Fruit fly (Drosophila melanogaster): ENCODE data around the gene CG32750.

Gene CG32750

dm6 chrX:6196339-6196738 is at the start of gene CG32750:
Gene CG32750 (minus strand): TSS chrX:6196439.
- TF ChIP-seq CG31627 (GFP tag; optimal IDR thresholded peaks at IDR 0.05) (no peak), Hr38 (GFP tag; optimal IDR thresholded peaks at IDR 0.05) (no peak), Lpt (GFP tag; optimal IDR thresholded peaks at IDR 0.05) (no peak)

dm6 chrX:6237015-6237414 is 40.8 kb upstream of the CG32750 start, which contains the start of gene CG14445:
Gene CG14445 (plus strand): TSS chrX:6237315.
- TF ChIP-seq fd59A (GFP tag; optimal IDR thresholded peaks at IDR 0.05) (no peak), CG3919 (GFP tag; optimal IDR thresholded peaks at IDR 0.05) (no peak)

DNA sequence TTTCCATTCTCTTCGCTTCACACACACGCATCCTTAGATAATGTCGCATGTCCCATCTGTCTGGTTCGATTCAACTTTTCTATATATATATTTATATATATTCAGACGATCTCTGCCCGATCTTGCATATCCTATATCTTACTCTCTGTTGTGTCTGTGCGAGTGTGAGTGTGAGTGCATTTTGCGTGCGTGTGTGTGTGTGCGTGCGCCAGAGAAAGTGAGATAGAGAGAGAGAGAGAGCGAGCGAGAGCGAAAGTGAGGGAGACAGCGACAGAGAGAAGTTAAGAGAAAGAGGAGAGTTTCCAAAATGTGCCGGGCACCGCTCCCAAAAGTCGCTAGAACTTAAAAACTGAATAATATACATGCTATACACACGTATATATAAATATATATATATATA is 35.5 kb upstream of the CG32750 start:
- TF ChIP-seq Smox (GFP tag; optimal IDR thresholded peaks at IDR 0.05): no peak

- TF ChIP-seq CG3032 (tag; optimal IDR thresholded peaks at IDR 0.05) (no peak), OdsH (GFP tag; optimal IDR thresholded peaks at IDR 0.05) (no peak), lz (GFP tag; optimal IDR thresholded peaks at IDR 0.05) (no peak), CG8119 (GFP tag; IDR thresholded peaks at IDR 0.05) (peak; percentile 17; the same call in 1 of the 3 replicates)
Measured at dm6 chrX:6225472-6226049, 29.3 kb upstream of the CG32750 start, which contains the start of gene dtn. Gene dtn (plus strand): TSS chrX:6225647.

DNA sequence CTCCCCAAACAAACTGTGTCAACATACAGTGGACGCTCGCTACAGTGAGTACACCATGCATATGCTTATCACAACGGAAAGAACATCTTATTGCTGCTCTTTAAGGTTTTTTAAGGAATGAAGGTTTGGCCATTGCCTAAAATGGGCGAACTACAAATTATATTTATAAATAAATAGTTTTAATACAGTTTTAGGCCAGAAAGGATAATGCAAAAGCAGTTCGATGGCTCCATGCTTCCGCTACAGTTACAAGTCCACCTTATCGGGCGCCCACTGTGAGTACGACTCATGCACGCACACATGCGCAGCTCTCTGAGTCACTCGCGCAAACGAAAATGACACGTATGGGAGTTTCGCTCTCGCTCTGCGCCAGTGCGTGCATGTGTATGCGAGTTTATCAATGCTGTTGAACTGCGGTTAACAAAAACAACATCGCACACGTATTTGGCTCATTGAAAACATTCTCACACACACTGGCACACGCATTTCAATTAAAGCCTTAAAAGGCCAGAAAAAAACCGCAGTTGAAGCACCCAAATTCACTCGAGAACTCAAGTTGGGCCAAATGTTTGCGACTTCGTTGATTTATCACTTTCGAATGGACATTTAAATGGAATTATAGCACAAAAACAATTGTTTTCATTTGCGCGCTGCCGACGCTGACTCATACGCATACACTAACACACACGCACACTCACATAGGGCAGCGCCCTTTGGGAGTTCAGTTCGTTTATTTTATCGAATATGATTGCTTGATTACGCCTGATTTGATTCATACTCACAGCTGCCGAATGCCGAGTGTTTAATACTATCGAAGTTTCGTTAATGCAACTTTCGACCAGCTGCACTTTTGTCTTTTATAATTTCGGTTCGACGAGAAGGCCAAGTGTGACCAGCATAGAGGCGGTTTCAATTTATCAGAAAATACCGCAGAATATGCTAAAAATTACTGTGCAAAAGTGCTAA is 28.3 kb upstream of the CG32750 start, which contains the start of gene sqh:
sqh (minus strand) TSS at position 916 of the 966 bp plus-strand sequence.
- TF ChIP-seq Met (GFP tag; optimal IDR thresholded peaks at IDR 0.05) (peak; percentile 85), CG32006 (GFP tag; optimal IDR thresholded peaks at IDR 0.05) (peak; percentile 93), topi (GFP tag; optimal IDR thresholded peaks at IDR 0.05) (peak; percentile 85), CG3032 (tag; optimal IDR thresholded peaks at IDR 0.05) (peak; percentile 81), CG15336 (GFP tag; IDR thresholded peaks at IDR 0.05) (peak; percentile 94), cyc (GFP tag; optimal IDR thresholded peaks at IDR 0.05) (peak; percentile 75), net (GFP tag; optimal IDR thresholded peaks at IDR 0.05) (peak; percentile 86), Eip78C (GFP tag) (peak; percentile 97), CG8632 (GFP tag; optimal IDR thresholded peaks at IDR 0.05) (peak; percentile 80), Ets96B (tag; optimal IDR thresholded peaks at IDR 0.05) (peak; percentile 77), spab (GFP tag; optimal IDR thresholded peaks at IDR 0.05) (peak; percentile 69), pdm3 (GFP tag; optimal IDR thresholded peaks at IDR 0.05) (peak; percentile 86), svp (GFP tag) (peak; percentile 92), lz (GFP tag; optimal IDR thresholded peaks at IDR 0.05) (peak; percentile 85), vri (GFP tag; optimal IDR thresholded peaks at IDR 0.05) (peak; percentile 84), dac (GFP tag; optimal IDR thresholded peaks at IDR 0.05) (peak; percentile 88), dsx (GFP tag; optimal IDR thresholded peaks at IDR 0.05; ENCODE audit: poor library complexity, severe bottlenecking) (peak; percentile 79), CG34406 (GFP tag; optimal IDR thresholded peaks at IDR 0.05) (peak; percentile 88), Eip75B (GFP tag; optimal IDR thresholded peaks at IDR 0.05) (peak; percentile 78), Smox (GFP tag; optimal IDR thresholded peaks at IDR 0.05) (peak; percentile 82), CG6163 (GFP tag; IDR thresholded peaks at IDR 0.05) (peak; percentile 87), CG3919 (GFP tag; optimal IDR thresholded peaks at IDR 0.05) (peak; percentile 71), CG6276 (GFP tag; optimal IDR thresholded peaks at IDR 0.05) (peak; percentile 81), salr (GFP tag; optimal IDR thresholded peaks at IDR 0.05) (peak; percentile 69 to 75), Hr4 (GFP tag; optimal IDR thresholded peaks at IDR 0.05) (peak; percentile 87), CG1621 (tag; optimal IDR thresholded peaks at IDR 0.05) (peak; percentile 76), CG11762 (GFP tag; optimal IDR thresholded peaks at IDR 0.05; ENCODE audit: insufficient read depth) (peak; percentile 60), Blimp-1 (GFP tag; optimal IDR thresholded peaks at IDR 0.05) (peak; percentile 63), CG10669 (GFP tag; optimal IDR thresholded peaks at IDR 0.05) (peak; percentile 83), CG4318 (GFP tag; optimal IDR thresholded peaks at IDR 0.05) (peak; percentile 83), CG8119 (GFP tag; IDR thresholded peaks at IDR 0.05) (peak; percentile 94), CG7368 (GFP tag; optimal IDR thresholded peaks at IDR 0.05) (peak; percentile 77), Sox15 (GFP tag; optimal IDR thresholded peaks at IDR 0.05) (peak; percentile 80), CG6792 (GFP tag; optimal IDR thresholded peaks at IDR 0.05) (peak; percentile 85), CG6854 (GFP tag; optimal IDR thresholded peaks at IDR 0.05) (peak; percentile 56)

Data from whole organism, prepupa.